Worm (Caenorhabditis elegans) whole organism, L4 larva: ENCODE results near the gene T08D10.4.
A peak's percentile ranks its signal among the peaks of the same experiment; 100 is the strongest.

Experiments used
- D1046.2 ChIP-seq: fragments of 200-800 bp; sonication (Bioruptor generic); IDR thresholded peaks from 2 replicates; pipeline ENCODE4 v1.3.6; 2022; ENCODE audit warnings: missing genetic modification characterization, missing compliant biosample characterization
- T26A8.4 ChIP-seq: fragments of 200-800 bp; sonication (Bioruptor generic); IDR thresholded peaks from 2 replicates; pipeline ENCODE4 v1.3.6; 2022; ENCODE audit warnings: missing genetic modification characterization, missing compliant biosample characterization
- Y48G9A.11 ChIP-seq: fragments of 200-800 bp; sonication (Bioruptor generic); IDR thresholded peaks from 2 replicates; pipeline ENCODE4 v1.3.6; 2022; ENCODE audit warnings: missing genetic modification reagents, missing genetic modification characterization, missing compliant biosample characterization
- Y5F2A.4 ChIP-seq: fragments of 200-800 bp; sonication (Bioruptor generic); optimal IDR thresholded peaks from 2 replicates; lab custom pipeline; 2018; ENCODE audit warnings: mild to moderate bottlenecking, missing genetic modification characterization, missing compliant biosample characterization
- ZK337.2 ChIP-seq: fragments of 200-800 bp; sonication (Bioruptor generic); IDR thresholded peaks from 2 replicates; pipeline ENCODE4 v1.3.6; 2022; ENCODE audit warnings: missing genetic modification reagents, missing genetic modification characterization, missing compliant biosample characterization
- ZK546.5 ChIP-seq, 2 experiments: sonication (generic microtip); optimal IDR thresholded peaks; 2 replicates each; lab custom pipeline; 2017; ENCODE audit warnings: missing biosample characterization in 2 of 2, missing genetic modification characterization in 2 of 2
- aha-1 ChIP-seq: fragments of 150-350 bp; peaks from one replicate; lab custom pipeline; 2014; ENCODE audit warnings: missing biosample characterization, missing genetic modification characterization
- aly-2 ChIP-seq: sonication (generic microtip); optimal IDR thresholded peaks from 2 replicates; lab custom pipeline; 2018; ENCODE audit warnings: missing biosample characterization, missing genetic modification characterization
- attf-4 ChIP-seq: sonication (generic microtip); optimal IDR thresholded peaks from 3 replicates; lab custom pipeline; 2017; ENCODE audit warnings: missing biosample characterization, missing genetic modification characterization
- ceh-20 ChIP-seq: fragments of 200-800 bp; sonication (Bioruptor generic); IDR thresholded peaks from 2 replicates; pipeline ENCODE4 v1.3.6; 2022; ENCODE audit warnings: missing genetic modification reagents, missing genetic modification characterization, missing compliant biosample characterization
- ctbp-1 ChIP-seq: fragments of 200-800 bp; sonication (Bioruptor generic); IDR thresholded peaks from 2 replicates; pipeline ENCODE4 v1.3.6; 2022; ENCODE audit warnings: missing genetic modification reagents, missing genetic modification characterization, missing compliant biosample characterization
- daf-12 ChIP-seq: fragments of 150-350 bp; optimal IDR thresholded peaks from 2 replicates; lab custom pipeline; 2014; ENCODE audit warnings: missing biosample characterization, missing genetic modification reagents, missing genetic modification characterization
- daf-16 ChIP-seq, 3 experiments: sonication (generic microtip); optimal IDR thresholded peaks; 2 replicates each; lab custom pipeline; 2016 to 2017; ENCODE audit warnings: missing genetic modification characterization in 3 of 3, missing genetic modification reagents in 3 of 3, mild to moderate bottlenecking in 2 of 3, missing compliant biosample characterization in 2 of 3, missing biosample characterization in 1 of 3, moderate library complexity in 1 of 3
- daf-19 ChIP-seq: fragments of 200-800 bp; sonication (Bioruptor generic); conservative IDR thresholded peaks from 2 replicates; pipeline ENCODE4 v1.3.6; 2022; ENCODE audit warnings: missing genetic modification characterization, missing compliant biosample characterization
- daf-8 ChIP-seq: fragments of 200-800 bp; sonication (Bioruptor generic); IDR thresholded peaks from 2 replicates; pipeline ENCODE4 v1.3.6; 2022; ENCODE audit warnings: missing genetic modification characterization, missing compliant biosample characterization
- dmd-6 ChIP-seq: fragments of 200-800 bp; sonication (Bioruptor generic); IDR thresholded peaks from 2 replicates; pipeline ENCODE4 v1.3.6; 2022; ENCODE audit warnings: missing genetic modification reagents, missing genetic modification characterization, missing compliant biosample characterization
- duxl-1 ChIP-seq: sonication (generic microtip); optimal IDR thresholded peaks from 2 replicates; lab custom pipeline; 2016; ENCODE audit warnings: mild to moderate bottlenecking, missing genetic modification characterization, moderate library complexity, missing compliant biosample characterization; ENCODE audit not compliant: poor library complexity
- dve-1 ChIP-seq: sonication (generic microtip); optimal IDR thresholded peaks from 2 replicates; lab custom pipeline; 2017; ENCODE audit warnings: antibody characterized with exemption, mild to moderate bottlenecking, missing genetic modification characterization, missing compliant biosample characterization; ENCODE audit not compliant: insufficient read depth
- fkh-10 ChIP-seq: fragments of 150-350 bp; optimal IDR thresholded peaks from 2 replicates; lab custom pipeline; 2014; ENCODE audit warnings: missing biosample characterization, missing genetic modification reagents, missing genetic modification characterization
- hif-1 ChIP-seq, 2 experiments: sonication (generic microtip); optimal IDR thresholded peaks; 2 replicates each; lab custom pipeline; 2016 to 2017; ENCODE audit warnings: missing compliant biosample characterization in 2 of 2, missing genetic modification characterization in 2 of 2, missing genetic modification reagents in 2 of 2, missing genotype in 2 of 2, mild to moderate bottlenecking in 1 of 2
- hlh-11 ChIP-seq: fragments of 200-800 bp; sonication (Bioruptor generic); optimal IDR thresholded peaks from 2 replicates; lab custom pipeline; 2018; ENCODE audit warnings: mild to moderate bottlenecking, missing genetic modification characterization, missing compliant biosample characterization
- hlh-30 ChIP-seq: sonication (generic microtip); optimal IDR thresholded peaks from 2 replicates; lab custom pipeline; 2017; ENCODE audit warnings: antibody characterized with exemption, mild to moderate bottlenecking, missing genetic modification characterization, missing compliant biosample characterization; ENCODE audit not compliant: insufficient read depth
- lin-38 ChIP-seq: fragments of 200-800 bp; sonication (Bioruptor generic); IDR thresholded peaks from 2 replicates; pipeline ENCODE4 v1.3.6; 2022; ENCODE audit warnings: missing genetic modification reagents, missing genetic modification characterization, missing compliant biosample characterization
- lin-39 ChIP-seq: fragments of 150-350 bp; optimal IDR thresholded peaks from 2 replicates; lab custom pipeline; 2014; ENCODE audit warnings: missing biosample characterization, missing genetic modification reagents, missing genetic modification characterization
- lsy-2 ChIP-seq, 2 experiments: fragments of 150-350 bp in 1 of 2; sonication (generic microtip) in 1 of 2; optimal IDR thresholded peaks; 2 replicates each; lab custom pipeline; 2014 to 2017; ENCODE audit warnings: missing biosample characterization in 2 of 2, missing genetic modification characterization in 2 of 2
- madf-5 ChIP-seq, 2 experiments: fragments of 200-800 bp; sonication (Bioruptor generic); IDR thresholded peaks; 2 replicates each; pipeline ENCODE4 v1.3.6; 2022; ENCODE audit warnings: missing compliant biosample characterization in 2 of 2, missing genetic modification characterization in 2 of 2
- mdl-1 ChIP-seq, 2 experiments: fragments of 150-350 bp in 1 of 2; sonication (generic microtip) in 1 of 2; optimal IDR thresholded peaks; 2 replicates each; lab custom pipeline; 2014 to 2017; ENCODE audit warnings: missing biosample characterization in 2 of 2, missing genetic modification characterization in 2 of 2
- nhr-10 ChIP-seq: fragments of 150-350 bp; optimal IDR thresholded peaks from 2 replicates; lab custom pipeline; 2014; ENCODE audit warnings: missing biosample characterization, missing genetic modification characterization
- nhr-48 ChIP-seq: sonication (generic microtip); optimal IDR thresholded peaks from 2 replicates; lab custom pipeline; 2016; ENCODE audit warnings: mild to moderate bottlenecking, missing genetic modification characterization, missing compliant biosample characterization
- nhr-6 ChIP-seq: fragments of 150-350 bp; optimal IDR thresholded peaks from 2 replicates; lab custom pipeline; 2014; ENCODE audit warnings: missing biosample characterization, missing genetic modification characterization
- nhr-76 ChIP-seq: fragments of 150-350 bp; optimal IDR thresholded peaks from 2 replicates; lab custom pipeline; 2014; ENCODE audit warnings: missing biosample characterization, missing genetic modification characterization
- pqm-1 ChIP-seq: sonication (generic microtip); optimal IDR thresholded peaks from 2 replicates; lab custom pipeline; 2017; ENCODE audit warnings: missing biosample characterization, missing genetic modification characterization
- rbr-2 ChIP-seq: sonication (generic microtip); optimal IDR thresholded peaks from 2 replicates; lab custom pipeline; 2016; ENCODE audit warnings: missing genotype, missing genetic modification characterization, missing compliant biosample characterization
- saeg-2 ChIP-seq: fragments of 200-800 bp; sonication (Bioruptor generic); IDR thresholded peaks from 2 replicates; pipeline ENCODE4 v1.3.6; 2022; ENCODE audit warnings: missing genetic modification reagents, missing genetic modification characterization, missing compliant biosample characterization
- set-16 ChIP-seq: fragments of 200-800 bp; sonication (Bioruptor generic); IDR thresholded peaks from 2 replicates; pipeline ENCODE4 v1.3.6; 2022; ENCODE audit warnings: missing genetic modification reagents, missing genetic modification characterization, missing compliant biosample characterization
- tra-1 ChIP-seq: fragments of 200-800 bp; sonication (Bioruptor generic); IDR thresholded peaks from 2 replicates; pipeline ENCODE4 v1.3.6; 2022; ENCODE audit warnings: missing genetic modification reagents, missing genetic modification characterization, missing compliant biosample characterization
- unc-39 ChIP-seq: sonication (generic microtip); optimal IDR thresholded peaks from 2 replicates; lab custom pipeline; 2017; ENCODE audit warnings: missing biosample characterization, missing genetic modification characterization
- unc-62 ChIP-seq, 3 experiments: fragments of 150-350 bp in 1 of 3; sonication (generic microtip); optimal IDR thresholded peaks in 2 of 3; peaks in 1 of 3; 1 replicate in 1 of 3; 2 replicates in 2 of 3; lab custom pipeline; 2014 to 2017; ENCODE audit warnings: missing biosample characterization in 3 of 3, missing genetic modification characterization in 3 of 3, missing genetic modification reagents in 3 of 3, missing genotype in 1 of 3
- zfp-2 ChIP-seq: sonication (generic microtip); optimal IDR thresholded peaks from 2 replicates; lab custom pipeline; 2016; ENCODE audit warnings: mild to moderate bottlenecking, missing genetic modification characterization, missing compliant biosample characterization
- zip-11 ChIP-seq: fragments of 200-800 bp; sonication (Bioruptor generic); IDR thresholded peaks from 2 replicates; pipeline ENCODE4 v1.3.6; 2022; ENCODE audit warnings: missing genetic modification characterization, missing compliant biosample characterization

Gene T08D10.4

ce11 chrX:11933547-11933946 lies 19.6 kb downstream of the T08D10.4 start (continued):
- TF ChIP-seq fkh-10 (GFP tag; lab: Kevin White, UChicago) = no peak
- TF ChIP-seq T26A8.4 (GFP tag; lab: Robert Waterston, UW) = no peak
- TF ChIP-seq Y5F2A.4 (GFP tag; lab: Kevin White, UChicago) = no peak
- TF ChIP-seq aly-2 (tag; lab: Kevin White, UChicago) = no peak
- TF ChIP-seq nhr-10 (tag; lab: Kevin White, UChicago) = no peak
- peak in 1 of 2 experiments; percentile 41 for TF ChIP-seq daf-16 (GFP tag; optimal IDR thresholded peaks at IDR 0.05; lab: Kevin White, UChicago)
- peak; percentile 41 for TF ChIP-seq daf-16 (tag; optimal IDR thresholded peaks at IDR 0.05; lab: Kevin White, UChicago)
- TF ChIP-seq ZK337.2 = no peak
- no peak for TF ChIP-seq rbr-2 (tag; lab: Kevin White, UChicago)
- no peak for TF ChIP-seq hlh-30
- TF ChIP-seq daf-8 (GFP tag; lab: Robert Waterston, UW) = no peak
- no peak for TF ChIP-seq set-16 (GFP tag; lab: Robert Waterston, UW)
- TF ChIP-seq unc-62 (GFP tag; optimal IDR thresholded peaks at IDR 0.05 in 1 of 2; lab: Kevin White, UChicago) = no peak
- no peak for TF ChIP-seq unc-62 (tag; optimal IDR thresholded peaks at IDR 0.05; lab: Kevin White, UChicago)
- TF ChIP-seq zfp-2 (tag; lab: Kevin White, UChicago) = no peak

ce11 chrX:11931559-11931958 lies 21.6 kb downstream of the T08D10.4 start, which contains the start of gene dot-1.4:
dot-1.4 (minus strand) TSS chrX:11931659.
- TF ChIP-seq D1046.2 (no peak), lsy-2 (tag; optimal IDR thresholded peaks at IDR 0.05; lab: Kevin White, UChicago) (no peak), hif-1 (tag; optimal IDR thresholded peaks at IDR 0.05; lab: Kevin White, UChicago) (no peak), saeg-2 (no peak), aha-1 (tag; lab: Kevin White, UChicago) (no peak), nhr-76 (tag; lab: Kevin White, UChicago) (no peak)

- TF ChIP-seq zip-11 (GFP tag; lab: Robert Waterston, UW) (no peak), unc-39 (tag; lab: Kevin White, UChicago) (no peak), ceh-20 (no peak), duxl-1 (tag; lab: Kevin White, UChicago) (no peak), ctbp-1 (GFP tag; lab: Robert Waterston, UW) (no peak), nhr-6 (tag; lab: Kevin White, UChicago) (no peak), saeg-2 (no peak), madf-5 (GFP tag; IDR thresholded peaks at IDR 0.05; lab: Robert Waterston, UW) (no peak), Y48G9A.11 (GFP tag; lab: Robert Waterston, UW) (no peak)
Observed at ce11 chrX:11927585-11927984, 25.5 kb downstream of the T08D10.4 start, which contains the start of gene F55G7.4. F55G7.4 (plus strand) TSS chrX:11927885.

ce11 chrX:11925243-11925642 lies 27.9 kb downstream of the T08D10.4 start:
- TF ChIP-seq lin-38 (GFP tag; lab: Robert Waterston, UW) (no peak), dmd-6 (peak; percentile 59), tra-1 (GFP tag; lab: Robert Waterston, UW) (no peak), mdl-1 (tag; optimal IDR thresholded peaks at IDR 0.05; lab: Kevin White, UChicago) (no peak), pqm-1 (peak; percentile 29), ZK546.5 (tag; optimal IDR thresholded peaks at IDR 0.05; lab: Kevin White, UChicago) (no peak), nhr-48 (tag; lab: Kevin White, UChicago) (peak; percentile 8), daf-16 (GFP tag; optimal IDR thresholded peaks at IDR 0.05; lab: Kevin White, UChicago) (no peak), daf-16 (tag; optimal IDR thresholded peaks at IDR 0.05; lab: Kevin White, UChicago) (peak; percentile 75), daf-12 (no peak), daf-8 (GFP tag; lab: Robert Waterston, UW) (no peak), hif-1 (tag; optimal IDR thresholded peaks at IDR 0.05; lab: Kevin White, UChicago) (no peak), hlh-11 (peak; percentile 58), dve-1 (tag; lab: Kevin White, UChicago) (peak; percentile 51), daf-19 (GFP tag; lab: Robert Waterston, UW) (no peak), lin-39 (tag; lab: Kevin White, UChicago) (no peak), attf-4 (no peak)
- TF ChIP-seq, all 104 proteins: peak for 6
